Worm (Caenorhabditis elegans) whole organism, mixed stage, embryonic: ENCODE results near the gene C24H10.2.

Source experiments
- hlh-1 ChIP-seq: fragments of 150-350 bp; optimal IDR thresholded peaks from 2 replicates; lab custom pipeline; 2014; ENCODE audit warnings: missing biosample characterization, missing genetic modification reagents, missing genetic modification characterization
- nhr-76 ChIP-seq: sonication (generic microtip); optimal IDR thresholded peaks from 2 replicates; lab custom pipeline; 2017; ENCODE audit warnings: missing biosample characterization, missing genetic modification characterization

ce11 chrX:5071025-5071424 is 6.6 kb downstream of the C24H10.2 start:
- no peak for TF ChIP-seq nhr-76 (tag; lab: Kevin White, UChicago)
- TF ChIP-seq hlh-1 (tag; lab: Kevin White, UChicago): no peak
